Fruit fly (Drosophila melanogaster) whole organism, embryonic: ENCODE results near the gene Cyp28c1.

ENCODE experiments used
- Antp ChIP-seq: fragments of 200-800 bp; sonication (Bioruptor generic); optimal IDR thresholded peaks from 3 replicates; lab custom pipeline; 2016; ENCODE audit warnings: missing biosample characterization, missing genetic modification characterization
- B-H1 ChIP-seq: fragments of 200-800 bp; sonication (Bioruptor generic); IDR thresholded peaks from 3 replicates; pipeline ENCODE4 v1.3.6; 2022; ENCODE audit warnings: missing biosample characterization, missing genetic modification characterization
- BEAF-32 ChIP-seq: fragments of 200-800 bp; sonication (Bioruptor generic); optimal IDR thresholded peaks from 3 replicates; lab custom pipeline; 2017; ENCODE audit warnings: missing biosample characterization, missing genetic modification characterization, mild to moderate bottlenecking, moderate library complexity, missing genetic modification reagents
- Blimp-1 ChIP-seq: fragments of 200-800 bp; sonication (Bioruptor generic); optimal IDR thresholded peaks from 3 replicates; lab custom pipeline; 2018; ENCODE audit warnings: missing biosample characterization, missing genetic modification characterization, mild to moderate bottlenecking, moderate library complexity, missing genetic modification reagents
- CG10147 ChIP-seq: fragments of 200-800 bp; sonication (Bioruptor generic); optimal IDR thresholded peaks from 2 replicates; lab custom pipeline; 2019; ENCODE audit warnings: missing biosample characterization, mild to moderate bottlenecking, missing genetic modification characterization, moderate library complexity
- CG10654 ChIP-seq: fragments of 200-800 bp; sonication (Bioruptor generic); optimal IDR thresholded peaks from 2 replicates; lab custom pipeline; 2016; ENCODE audit warnings: missing biosample characterization, missing genetic modification characterization
- CG12071 ChIP-seq: fragments of 200-800 bp; sonication (Bioruptor generic); optimal IDR thresholded peaks from 3 replicates; lab custom pipeline; 2018; ENCODE audit warnings: missing biosample characterization, mild to moderate bottlenecking, missing genetic modification characterization
- CG13775 ChIP-seq: fragments of 200-800 bp; sonication (Bioruptor generic); optimal IDR thresholded peaks from 3 replicates; lab custom pipeline; 2017; ENCODE audit warnings: missing biosample characterization, mild to moderate bottlenecking, missing genetic modification characterization
- CG15011 ChIP-seq: fragments of 200-800 bp; sonication (Bioruptor generic); optimal IDR thresholded peaks from 3 replicates; lab custom pipeline; 2018; ENCODE audit warnings: missing biosample characterization, mild to moderate bottlenecking, missing genetic modification characterization
- CG1603 ChIP-seq: fragments of 200-800 bp; sonication (Bioruptor generic); optimal IDR thresholded peaks from 2 replicates; lab custom pipeline; 2019; ENCODE audit warnings: missing biosample characterization, mild to moderate bottlenecking, missing genetic modification characterization, moderate library complexity
- CG17359 ChIP-seq: fragments of 200-800 bp; sonication (Bioruptor generic); optimal IDR thresholded peaks from 3 replicates; lab custom pipeline; 2018; ENCODE audit warnings: missing biosample characterization, mild to moderate bottlenecking, missing genetic modification characterization, moderate library complexity
- CG1792 ChIP-seq: fragments of 200-800 bp; sonication (Bioruptor generic); optimal IDR thresholded peaks from 2 replicates; lab custom pipeline; 2016; ENCODE audit warnings: missing biosample characterization, missing genetic modification characterization
- CG18262 ChIP-seq: fragments of 200-800 bp; optimal IDR thresholded peaks from 3 replicates; lab custom pipeline; 2019; ENCODE audit warnings: missing biosample characterization, mild to moderate bottlenecking, missing genetic modification characterization, moderate library complexity
- CG18619 ChIP-seq: fragments of 200-800 bp; sonication (Bioruptor generic); optimal IDR thresholded peaks from 3 replicates; lab custom pipeline; 2017; ENCODE audit warnings: missing biosample characterization, mild to moderate bottlenecking, missing genetic modification characterization
- CG30431 ChIP-seq: fragments of 200-800 bp; sonication (Bioruptor generic); optimal IDR thresholded peaks from 2 replicates; lab custom pipeline; 2017; ENCODE audit warnings: missing biosample characterization, missing genetic modification characterization
- CG34422 ChIP-seq: fragments of 200-800 bp; sonication (Bioruptor generic); IDR thresholded peaks from 3 replicates; pipeline ENCODE4 v1.3.6; 2022; ENCODE audit warnings: missing biosample characterization, missing genetic modification characterization
- CG42726 ChIP-seq: fragments of 200-800 bp; sonication (Bioruptor generic); IDR thresholded peaks from 2 replicates; pipeline ENCODE4 v1.3.6; 2022; ENCODE audit warnings: missing biosample characterization, missing genetic modification characterization; ENCODE audit not compliant: partially characterized antibody
- CG4360 ChIP-seq: fragments of 200-800 bp; sonication (Bioruptor generic); IDR thresholded peaks from 2 replicates; pipeline ENCODE4 v1.3.6; 2022; ENCODE audit warnings: missing biosample characterization, missing genetic modification characterization
- CG6175 ChIP-seq: fragments of 200-800 bp; sonication (Bioruptor generic); IDR thresholded peaks from 3 replicates; pipeline ENCODE4 v1.3.6; 2022; ENCODE audit warnings: missing biosample characterization, missing genetic modification characterization
- CG7556 ChIP-seq: fragments of 200-800 bp; sonication (Bioruptor generic); optimal IDR thresholded peaks from 2 replicates; lab custom pipeline; 2017; ENCODE audit warnings: missing biosample characterization, mild to moderate bottlenecking, missing genetic modification characterization
- CG8359 ChIP-seq: fragments of 200-800 bp; sonication (Bioruptor generic); optimal IDR thresholded peaks from 2 replicates; lab custom pipeline; 2017; ENCODE audit warnings: missing biosample characterization, mild to moderate bottlenecking, missing genetic modification characterization, borderline replicate concordance
- CG8924 ChIP-seq: fragments of 200-800 bp; optimal IDR thresholded peaks from 3 replicates; lab custom pipeline; 2019; ENCODE audit warnings: missing biosample characterization, mild to moderate bottlenecking, missing genetic modification characterization, moderate library complexity
- CG9437 ChIP-seq: fragments of 200-800 bp; sonication (Bioruptor generic); optimal IDR thresholded peaks from 2 replicates; lab custom pipeline; 2018; ENCODE audit warnings: missing biosample characterization, mild to moderate bottlenecking, missing genetic modification characterization
- CkIIα-i1 ChIP-seq: fragments of 200-800 bp; sonication (Bioruptor generic); IDR thresholded peaks from 2 replicates; pipeline ENCODE4 v1.3.6; 2022; ENCODE audit warnings: missing biosample characterization, missing genetic modification characterization
- Dbx ChIP-seq: fragments of 200-800 bp; sonication (Bioruptor generic); IDR thresholded peaks from 3 replicates; pipeline ENCODE4 v1.3.6; 2022; ENCODE audit warnings: missing biosample characterization, missing genetic modification characterization
- Deaf1 ChIP-seq: fragments of 200-800 bp; optimal IDR thresholded peaks from 3 replicates; lab custom pipeline; 2019; ENCODE audit warnings: missing biosample characterization, mild to moderate bottlenecking, missing genetic modification characterization, moderate library complexity
- Dfd ChIP-seq, 2 experiments: fragments of >200 bp; optimal IDR thresholded peaks; 2 replicates each; lab custom pipeline; 2017; ENCODE audit warnings: missing biosample characterization in 2 of 2, missing genetic modification characterization in 2 of 2
- Gsc ChIP-seq: fragments of 200-800 bp; sonication (Bioruptor generic); IDR thresholded peaks from 2 replicates; pipeline ENCODE4 v1.3.6; 2022; ENCODE audit warnings: missing biosample characterization, missing genetic modification characterization
- Lpt ChIP-seq: fragments of >200 bp; optimal IDR thresholded peaks from 2 replicates; lab custom pipeline; 2018; ENCODE audit warnings: missing biosample characterization, missing genetic modification characterization
- MTF-1 ChIP-seq: fragments of 200-800 bp; sonication (Bioruptor generic); optimal IDR thresholded peaks from 2 replicates; lab custom pipeline; 2018; ENCODE audit warnings: missing biosample characterization, mild to moderate bottlenecking, missing genetic modification characterization, borderline replicate concordance
- Med ChIP-seq: fragments of 200-800 bp; sonication (Bioruptor generic); peaks from one replicate; lab custom pipeline; 2016; ENCODE audit warnings: missing biosample characterization, missing genetic modification characterization, mild to moderate bottlenecking, inconsistent platforms, moderate library complexity
- NFAT ChIP-seq: fragments of 200-800 bp; sonication (Bioruptor generic); IDR thresholded peaks from 2 replicates; pipeline ENCODE4 v1.3.6; 2022; ENCODE audit warnings: missing biosample characterization, missing genetic modification characterization
- YL-1 ChIP-seq: fragments of 200-800 bp; sonication (Bioruptor generic); optimal IDR thresholded peaks from 3 replicates; lab custom pipeline; 2017; ENCODE audit warnings: missing biosample characterization, mild to moderate bottlenecking, missing genetic modification characterization
- ac ChIP-seq: fragments of 200-800 bp; sonication (Bioruptor generic); optimal IDR thresholded peaks from 3 replicates; lab custom pipeline; 2017; ENCODE audit warnings: missing biosample characterization, mild to moderate bottlenecking, missing genetic modification characterization
- chif ChIP-seq, 2 experiments: fragments of 200-800 bp; sonication (Bioruptor generic); optimal IDR thresholded peaks; 3 replicates each; lab custom pipeline; 2016; ENCODE audit warnings: missing biosample characterization in 2 of 2, missing genetic modification characterization in 2 of 2
- fd102C ChIP-seq: fragments of 200-800 bp; sonication (Bioruptor generic); optimal IDR thresholded peaks from 2 replicates; lab custom pipeline; 2018; ENCODE audit warnings: missing biosample characterization, mild to moderate bottlenecking, missing genetic modification characterization, moderate library complexity
- fd3F ChIP-seq: fragments of 200-800 bp; sonication (Bioruptor generic); optimal IDR thresholded peaks from 2 replicates; lab custom pipeline; 2018; ENCODE audit warnings: missing biosample characterization, mild to moderate bottlenecking, missing genetic modification characterization, moderate library complexity
- ham ChIP-seq: fragments of 200-800 bp; sonication (Bioruptor generic); IDR thresholded peaks from 2 replicates; pipeline ENCODE4 v1.3.6; 2022; ENCODE audit warnings: missing biosample characterization, missing genetic modification characterization
- knrl ChIP-seq: fragments of 200-800 bp; sonication (Bioruptor generic); IDR thresholded peaks from 3 replicates; pipeline ENCODE4 v1.3.6; 2022; ENCODE audit warnings: missing biosample characterization, missing genetic modification characterization; ENCODE audit not compliant: partially characterized antibody
- lilli ChIP-seq: fragments of 200-800 bp; sonication (Bioruptor generic); optimal IDR thresholded peaks from 3 replicates; lab custom pipeline; 2016; ENCODE audit warnings: missing biosample characterization, missing genetic modification characterization
- mld ChIP-seq: fragments of 200-800 bp; sonication (Bioruptor generic); IDR thresholded peaks from 3 replicates; pipeline ENCODE4 v1.3.6; 2022; ENCODE audit warnings: missing biosample characterization, missing genetic modification characterization; ENCODE audit not compliant: partially characterized antibody
- otp ChIP-seq: fragments of 200-800 bp; sonication (Bioruptor generic); IDR thresholded peaks from 3 replicates; pipeline ENCODE4, ENCODE4 v1.3.6; 2022; ENCODE audit warnings: missing biosample characterization, missing genetic modification characterization
- pros ChIP-seq: fragments of 200-800 bp; sonication (Bioruptor generic); optimal IDR thresholded peaks from 3 replicates; lab custom pipeline; 2019; ENCODE audit warnings: missing biosample characterization, mild to moderate bottlenecking, missing genetic modification characterization, moderate library complexity
- repo ChIP-seq: fragments of 200-800 bp; sonication (Bioruptor generic); optimal IDR thresholded peaks from 2 replicates; lab custom pipeline; 2016; ENCODE audit warnings: missing biosample characterization, missing genetic modification characterization
- sc ChIP-seq, 3 experiments: fragments of >200 bp in 2 of 3; fragments of 200-800 bp in 1 of 3; sonication (Bioruptor generic) in 1 of 3; optimal IDR thresholded peaks; 2 replicates in 2 of 3; 3 replicates in 1 of 3; lab custom pipeline; 2017; ENCODE audit warnings: mild to moderate bottlenecking in 1 of 3, missing biosample characterization in 1 of 3, missing genetic modification characterization in 1 of 3, missing genetic modification reagents in 1 of 3
- sisA ChIP-seq: fragments of 200-800 bp; sonication (Bioruptor generic); IDR thresholded peaks from 2 replicates; pipeline ENCODE4 v1.3.6; 2022; ENCODE audit warnings: missing biosample characterization, missing genetic modification characterization
- so ChIP-seq: fragments of 200-800 bp; sonication (Bioruptor generic); IDR thresholded peaks from 3 replicates; pipeline ENCODE4 v1.3.6; 2022; ENCODE audit warnings: missing biosample characterization, missing genetic modification characterization
- tup ChIP-seq: fragments of 200-800 bp; sonication (Bioruptor generic); optimal IDR thresholded peaks from 2 replicates; lab custom pipeline; 2016; ENCODE audit warnings: missing biosample characterization, mild to moderate bottlenecking, missing genetic modification characterization, moderate library complexity
- unc-4 ChIP-seq: fragments of 200-800 bp; sonication (Bioruptor generic); IDR thresholded peaks from 2 replicates; pipeline ENCODE4 v1.3.6; 2022; ENCODE audit warnings: missing biosample characterization, missing genetic modification characterization; ENCODE audit not compliant: partially characterized antibody
- vvl ChIP-seq: fragments of 200-800 bp; sonication (Bioruptor generic); IDR thresholded peaks from 2 replicates; pipeline ENCODE4 v1.3.6; 2022; ENCODE audit warnings: missing biosample characterization, missing genetic modification characterization

Cyp28c1 gene

dm6 chrX:11885356-11885755 lies 45.9 kb downstream of the Cyp28c1 start (continued):
- TF ChIP-seq CG8924 (tag; lab: Kevin White, UChicago) (peak; percentile 50), Blimp-1 (GFP tag; lab: Kevin White, UChicago) (no peak), NFAT (GFP tag; lab: Robert Waterston, UW) (no peak), pros (GFP tag; lab: Kevin White, UChicago) (no peak), fd3F (peak; percentile 48), MTF-1 (GFP tag; lab: Kevin White, UChicago) (peak; percentile 8), mld (GFP tag; lab: Robert Waterston, UW) (no peak), CG15011 (GFP tag; lab: Kevin White, UChicago) (no peak), Dbx (peak; percentile 44; the same call in 1 of the 3 replicates), Med (peak; percentile 73), CG8359 (GFP tag; lab: Kevin White, UChicago) (no peak), Lpt (no peak), CG30431 (GFP tag; lab: Kevin White, UChicago) (no peak), CG7556 (peak; percentile 53), otp (GFP tag; lab: Robert Waterston, UW) (no peak), sisA (GFP tag; lab: Robert Waterston, UW) (no peak), lilli (GFP tag; lab: Kevin White, UChicago) (no peak), YL-1 (no peak), sc (optimal IDR thresholded peaks at IDR 0.05; lab: Kevin White, UChicago) (no peak), sc (GFP tag; optimal IDR thresholded peaks at IDR 0.05; lab: Kevin White, UChicago) (no peak), Deaf1 (tag; lab: Kevin White, UChicago) (peak; percentile 39), CG12071 (GFP tag; lab: Kevin White, UChicago) (no peak), Antp (no peak), tup (GFP tag; lab: Kevin White, UChicago) (no peak), B-H1 (GFP tag; lab: Robert Waterston, UW) (no peak), chif (GFP tag; optimal IDR thresholded peaks at IDR 0.05; lab: Kevin White, UChicago) (no peak), CG13775 (GFP tag; lab: Kevin White, UChicago) (peak; percentile 26), CG42726 (GFP tag; lab: Robert Waterston, UW) (no peak), CkIIα-i1 (GFP tag; lab: Robert Waterston, UW) (no peak), vvl (GFP tag; lab: Robert Waterston, UW) (peak; percentile 52; the same call in 1 of the 2 replicates), CG1603 (tag; lab: Kevin White, UChicago) (no peak), CG6175 (GFP tag; lab: Robert Waterston, UW) (0 out of 3 replicates have a peak, but pooled peaks have one; percentile 14), CG18262 (tag; lab: Kevin White, UChicago) (no peak), CG4360 (no peak), unc-4 (GFP tag; lab: Robert Waterston, UW) (no peak), Gsc (GFP tag; lab: Robert Waterston, UW) (no peak), BEAF-32 (GFP tag; lab: Kevin White, UChicago) (no peak), so (no peak), ac (GFP tag; lab: Kevin White, UChicago) (no peak), CG17359 (peak; percentile 37), CG9437 (GFP tag; lab: Kevin White, UChicago) (peak; percentile 16), repo (no peak), CG18619 (peak; percentile 37), ham (GFP tag; lab: Robert Waterston, UW) (no peak), Dfd (GFP tag; optimal IDR thresholded peaks at IDR 0.05; lab: Kevin White, UChicago) (no peak), CG1792 (GFP tag; lab: Kevin White, UChicago) (no peak), knrl (GFP tag; lab: Robert Waterston, UW) (no peak), CG10654 (GFP tag; lab: Kevin White, UChicago) (no peak), CG10147 (no peak), fd102C (GFP tag; lab: Kevin White, UChicago) (no peak), CG34422 (GFP tag; lab: Robert Waterston, UW) (no peak)
